Fruit fly (Drosophila melanogaster) whole organism, embryonic: ENCODE measurements around the gene GatB.

Experiments
- CG10321 ChIP-seq: fragments of 200-800 bp; sonication (Bioruptor generic); IDR thresholded peaks from 2 replicates; pipeline ENCODE4 v1.3.6; 2022; ENCODE audit warnings: missing biosample characterization, missing genetic modification characterization
- CG10431 ChIP-seq: fragments of 200-800 bp; sonication (Bioruptor generic); optimal IDR thresholded peaks from 3 replicates; lab custom pipeline; 2018; ENCODE audit warnings: missing biosample characterization, mild to moderate bottlenecking, missing genetic modification characterization
- CG10979 ChIP-seq: fragments of 200-800 bp; sonication (Bioruptor generic); optimal IDR thresholded peaks from 2 replicates; lab custom pipeline; 2018; ENCODE audit warnings: missing biosample characterization, mild to moderate bottlenecking, missing genetic modification characterization, moderate library complexity
- CG11093 ChIP-seq: fragments of 200-800 bp; sonication (Bioruptor generic); IDR thresholded peaks from 3 replicates; pipeline ENCODE4 v1.3.6; 2022; ENCODE audit warnings: missing biosample characterization, missing genetic modification characterization
- CG13296 ChIP-seq: fragments of 200-800 bp; sonication (Bioruptor generic); optimal IDR thresholded peaks from 3 replicates; lab custom pipeline; 2018; ENCODE audit warnings: missing biosample characterization, mild to moderate bottlenecking, missing genetic modification characterization
- CG14710 ChIP-seq: fragments of 200-800 bp; sonication (Bioruptor generic); optimal IDR thresholded peaks from 3 replicates; lab custom pipeline; 2019; ENCODE audit warnings: missing biosample characterization, mild to moderate bottlenecking, missing genetic modification characterization, moderate library complexity
- CG14965 ChIP-seq: fragments of 200-800 bp; sonication (Bioruptor generic); optimal IDR thresholded peaks from 2 replicates; lab custom pipeline; 2016; ENCODE audit warnings: missing biosample characterization, missing genetic modification characterization, borderline replicate concordance
- CG15696 ChIP-seq: fragments of 200-800 bp; sonication (Bioruptor generic); optimal IDR thresholded peaks from 2 replicates; lab custom pipeline; 2019; ENCODE audit warnings: missing biosample characterization, mild to moderate bottlenecking, missing genetic modification characterization, moderate library complexity
- CG16779 ChIP-seq: fragments of 200-800 bp; sonication (Bioruptor generic); IDR thresholded peaks from 2 replicates; pipeline ENCODE4 v1.3.6; 2022; ENCODE audit warnings: missing biosample characterization, missing genetic modification characterization
- CG17361 ChIP-seq: fragments of 200-800 bp; sonication (Bioruptor generic); IDR thresholded peaks from 3 replicates; pipeline ENCODE4 v1.3.6; 2022; ENCODE audit warnings: missing biosample characterization, missing genetic modification characterization
- CG1832 ChIP-seq: fragments of 200-800 bp; sonication (Bioruptor generic); optimal IDR thresholded peaks from 2 replicates; lab custom pipeline; 2017; ENCODE audit warnings: missing biosample characterization, mild to moderate bottlenecking, missing genetic modification characterization, inconsistent platforms
- CG2889 ChIP-seq: fragments of 200-800 bp; sonication (Bioruptor generic); IDR thresholded peaks from 3 replicates; pipeline ENCODE4 v1.3.6; 2022; ENCODE audit warnings: missing biosample characterization, missing genetic modification characterization
- CG3838 ChIP-seq: fragments of 200-800 bp; sonication (Bioruptor generic); optimal IDR thresholded peaks from 3 replicates; lab custom pipeline; 2016; ENCODE audit warnings: missing biosample characterization, missing genetic modification characterization
- CG4328 ChIP-seq: fragments of 200-800 bp; sonication (Bioruptor generic); optimal IDR thresholded peaks from 3 replicates; lab custom pipeline; 2017; ENCODE audit warnings: missing biosample characterization, missing genetic modification reagents, missing genetic modification characterization
- CG4730 ChIP-seq: fragments of 200-800 bp; sonication (Bioruptor generic); IDR thresholded peaks from 2 replicates; pipeline ENCODE4 v1.3.6; 2022; ENCODE audit warnings: missing biosample characterization, missing genetic modification characterization
- CG6272 ChIP-seq: fragments of 200-800 bp; sonication (Bioruptor generic); IDR thresholded peaks from 2 replicates; pipeline ENCODE4 v1.3.6; 2022; ENCODE audit warnings: missing biosample characterization, missing genetic modification characterization
- CG7271 ChIP-seq: fragments of 200-800 bp; sonication (Bioruptor generic); optimal IDR thresholded peaks from 2 replicates; lab custom pipeline; 2018; ENCODE audit warnings: missing biosample characterization, mild to moderate bottlenecking, missing genetic modification characterization, moderate library complexity
- CG7839 ChIP-seq: fragments of 200-800 bp; sonication (Bioruptor generic); optimal IDR thresholded peaks from 3 replicates; lab custom pipeline; 2018; ENCODE audit warnings: missing biosample characterization, mild to moderate bottlenecking, missing genetic modification characterization, moderate library complexity
- CG8924 ChIP-seq: fragments of 200-800 bp; optimal IDR thresholded peaks from 3 replicates; lab custom pipeline; 2019; ENCODE audit warnings: missing biosample characterization, mild to moderate bottlenecking, missing genetic modification characterization, moderate library complexity
- CHES-1-like ChIP-seq: fragments of 200-800 bp; sonication (Bioruptor generic); optimal IDR thresholded peaks from 2 replicates; lab custom pipeline; 2016; ENCODE audit warnings: missing biosample characterization, missing genetic modification characterization
- CTCF ChIP-seq: fragments of 200-800 bp; sonication (Bioruptor generic); optimal IDR thresholded peaks from 2 replicates; lab custom pipeline; 2017; ENCODE audit warnings: missing biosample characterization, mild to moderate bottlenecking, missing genetic modification characterization, moderate library complexity
- CrebB ChIP-seq: fragments of 200-800 bp; sonication (Bioruptor generic); optimal IDR thresholded peaks from 3 replicates; lab custom pipeline; 2018; ENCODE audit warnings: missing biosample characterization, mild to moderate bottlenecking, missing genetic modification characterization
- Doc3 ChIP-seq: fragments of 200-800 bp; sonication (Bioruptor generic); IDR thresholded peaks from 3 replicates; pipeline ENCODE4 v1.3.6; 2022; ENCODE audit warnings: missing biosample characterization, missing genetic modification characterization; ENCODE audit not compliant: partially characterized antibody
- Dref ChIP-seq: fragments of 200-800 bp; sonication (Bioruptor generic); IDR thresholded peaks from 2 replicates; pipeline ENCODE4 v1.3.6; 2022; ENCODE audit warnings: missing biosample characterization, missing genetic modification characterization
- Fer2 ChIP-seq: fragments of 200-800 bp; sonication (Bioruptor generic); optimal IDR thresholded peaks from 2 replicates; lab custom pipeline; 2018; ENCODE audit warnings: missing biosample characterization, mild to moderate bottlenecking, missing genetic modification characterization, moderate library complexity
- Fer3 ChIP-seq: fragments of 200-800 bp; sonication (Bioruptor generic); optimal IDR thresholded peaks from 2 replicates; lab custom pipeline; 2018; ENCODE audit warnings: missing biosample characterization, mild to moderate bottlenecking, missing genetic modification characterization, moderate library complexity
- HLH3B ChIP-seq: fragments of 200-800 bp; sonication (Bioruptor generic); IDR thresholded peaks from 2 replicates; pipeline ENCODE4 v1.3.6; 2022; ENCODE audit warnings: missing biosample characterization, missing genetic modification characterization
- Hr39 ChIP-seq: fragments of >200 bp; optimal IDR thresholded peaks from 2 replicates; lab custom pipeline; 2017
- Hsf ChIP-seq: fragments of 200-800 bp; sonication (Bioruptor generic); optimal IDR thresholded peaks from 3 replicates; lab custom pipeline; 2016; ENCODE audit warnings: missing biosample characterization, missing genetic modification characterization
- MESR4 ChIP-seq: fragments of 200-800 bp; sonication (Bioruptor generic); optimal IDR thresholded peaks from 2 replicates; lab custom pipeline; 2018; ENCODE audit warnings: missing biosample characterization, mild to moderate bottlenecking, missing genetic modification characterization, moderate library complexity
- Meics ChIP-seq: fragments of 200-800 bp; sonication (Bioruptor generic); optimal IDR thresholded peaks from 2 replicates; lab custom pipeline; 2017; ENCODE audit warnings: missing biosample characterization, mild to moderate bottlenecking, missing genetic modification characterization
- NFAT ChIP-seq: fragments of 200-800 bp; sonication (Bioruptor generic); IDR thresholded peaks from 2 replicates; pipeline ENCODE4 v1.3.6; 2022; ENCODE audit warnings: missing biosample characterization, missing genetic modification characterization
- Ravus ChIP-seq: fragments of 200-800 bp; sonication (Bioruptor generic); IDR thresholded peaks from 2 replicates; pipeline ENCODE4 v1.3.6; 2022; ENCODE audit warnings: missing biosample characterization, missing genetic modification characterization
- Rx ChIP-seq: fragments of 200-800 bp; sonication (Bioruptor generic); IDR thresholded peaks from 2 replicates; pipeline ENCODE4 v1.3.6; 2022; ENCODE audit warnings: missing biosample characterization, missing genetic modification characterization
- abd-A ChIP-seq: fragments of 200-800 bp; sonication (Bioruptor generic); optimal IDR thresholded peaks from 3 replicates; lab custom pipeline; 2019; ENCODE audit warnings: missing biosample characterization, mild to moderate bottlenecking, missing genetic modification characterization, moderate library complexity
- cas ChIP-seq: fragments of 200-800 bp; sonication (Bioruptor generic); IDR thresholded peaks from 2 replicates; pipeline ENCODE4 v1.3.6; 2022; ENCODE audit warnings: missing biosample characterization, missing genetic modification characterization
- dpn ChIP-seq, 2 experiments: fragments of 200-800 bp; sonication (Bioruptor generic); optimal IDR thresholded peaks; 3 replicates each; lab custom pipeline; 2016; ENCODE audit warnings: missing biosample characterization in 2 of 2, missing genetic modification characterization in 2 of 2
- fu2 ChIP-seq: fragments of 200-800 bp; sonication (Bioruptor generic); optimal IDR thresholded peaks from 2 replicates; lab custom pipeline; 2016; ENCODE audit warnings: missing biosample characterization, missing genetic modification characterization
- gce ChIP-seq: fragments of 200-800 bp; sonication (Bioruptor generic); IDR thresholded peaks from 3 replicates; pipeline ENCODE4 v1.3.6; 2022; ENCODE audit warnings: missing biosample characterization, missing genetic modification characterization
- gcm2 ChIP-seq: fragments of 200-800 bp; sonication (Bioruptor generic); optimal IDR thresholded peaks from 2 replicates; lab custom pipeline; 2016; ENCODE audit warnings: missing biosample characterization, missing genetic modification characterization
- gem ChIP-seq: fragments of 200-800 bp; sonication (Bioruptor generic); optimal IDR thresholded peaks from 2 replicates; lab custom pipeline; 2019; ENCODE audit warnings: missing biosample characterization, mild to moderate bottlenecking, missing genetic modification characterization, moderate library complexity
- gro ChIP-seq: fragments of 200-800 bp; sonication (Bioruptor generic); optimal IDR thresholded peaks from 2 replicates; lab custom pipeline; 2016; ENCODE audit warnings: missing biosample characterization, missing genetic modification characterization
- ind ChIP-seq: fragments of 200-800 bp; sonication (Bioruptor generic); optimal IDR thresholded peaks from 3 replicates; lab custom pipeline; 2016; ENCODE audit warnings: missing biosample characterization, missing genetic modification characterization
- jumu ChIP-seq: fragments of 200-800 bp; sonication (Bioruptor generic); optimal IDR thresholded peaks from 3 replicates; lab custom pipeline; 2016; ENCODE audit warnings: missing biosample characterization, missing genetic modification characterization
- pum ChIP-seq: fragments of 200-800 bp; sonication (Bioruptor generic); optimal IDR thresholded peaks from 2 replicates; lab custom pipeline; 2016; ENCODE audit warnings: missing biosample characterization, missing genetic modification characterization
- ranshi ChIP-seq: fragments of 200-800 bp; sonication (Bioruptor generic); IDR thresholded peaks from 2 replicates; pipeline ENCODE4 v1.3.6; 2022; ENCODE audit warnings: missing biosample characterization, missing genetic modification characterization
- sim ChIP-seq: fragments of 200-800 bp; sonication (Bioruptor generic); IDR thresholded peaks from 2 replicates; pipeline ENCODE4 v1.3.6; 2022; ENCODE audit warnings: missing biosample characterization, missing genetic modification characterization
- sisA ChIP-seq: fragments of 200-800 bp; sonication (Bioruptor generic); IDR thresholded peaks from 2 replicates; pipeline ENCODE4 v1.3.6; 2022; ENCODE audit warnings: missing biosample characterization, missing genetic modification characterization
- slp2 ChIP-seq: fragments of 200-800 bp; sonication (Bioruptor generic); optimal IDR thresholded peaks from 2 replicates; lab custom pipeline; 2016; ENCODE audit warnings: missing biosample characterization, missing genetic modification characterization
- sna ChIP-seq: fragments of 200-800 bp; sonication (Bioruptor generic); IDR thresholded peaks from 2 replicates; pipeline ENCODE4 v1.3.6; 2022; ENCODE audit warnings: missing biosample characterization, missing genetic modification characterization; ENCODE audit not compliant: partially characterized antibody
- usp ChIP-seq: fragments of >200 bp; optimal IDR thresholded peaks from 2 replicates; lab custom pipeline; 2017; ENCODE audit warnings: missing biosample characterization, missing genetic modification characterization

Gene GatB

dm6 chr3R:24163556-24164022, 33.5 kb upstream of the GatB start, which contains the start of gene Apc2 (continued):
- TF ChIP-seq gro (no peak), MESR4 (no peak), abd-A (tag; lab: Kevin White, UChicago) (no peak), sim (GFP tag; lab: Robert Waterston, UW) (no peak), CG6272 (GFP tag; lab: Robert Waterston, UW) (no peak), pum (GFP tag; lab: Kevin White, UChicago) (peak; percentile 21), CG11093 (GFP tag; lab: Robert Waterston, UW) (peak; percentile 37; the same call in 1 of the 3 replicates), CG8924 (tag; lab: Kevin White, UChicago) (peak; percentile 65), CG3838 (GFP tag; lab: Kevin White, UChicago) (peak; percentile 25), dpn (GFP tag; optimal IDR thresholded peaks at IDR 0.05; lab: Kevin White, UChicago) (peak; percentile 34 to 61), CG7839 (tag; lab: Kevin White, UChicago) (peak; percentile 74), cas (GFP tag; lab: Robert Waterston, UW) (no peak), Fer3 (tag; lab: Kevin White, UChicago) (peak; percentile 69), gce (0 out of 3 replicates have a peak, but pooled peaks have one; percentile 8), Ravus (GFP tag; lab: Robert Waterston, UW) (no peak), ranshi (GFP tag; lab: Robert Waterston, UW) (peak; percentile 60; the same call in 1 of the 2 replicates), CG16779 (no peak), CG14965 (GFP tag; lab: Kevin White, UChicago) (no peak), CG1832 (GFP tag; lab: Kevin White, UChicago) (no peak), CG10431 (GFP tag; lab: Kevin White, UChicago) (no peak), gem (tag; lab: Kevin White, UChicago) (peak; percentile 80), sna (GFP tag; lab: Robert Waterston, UW) (no peak), sisA (GFP tag; lab: Robert Waterston, UW) (peak; percentile 66), HLH3B (peak; percentile 57; the same call in 1 of the 2 replicates), ind (GFP tag; lab: Kevin White, UChicago) (peak; percentile 36), Hr39 (lab: Kevin White, UChicago) (no peak), usp (GFP tag; lab: Kevin White, UChicago) (no peak), jumu (GFP tag; lab: Kevin White, UChicago) (no peak), Fer2 (tag; lab: Kevin White, UChicago) (peak; percentile 42), CG14710 (peak; percentile 80), CG4730 (GFP tag; lab: Robert Waterston, UW) (0 out of 2 replicates have a peak, but pooled peaks have one; percentile 13), fu2 (no peak), CG10321 (GFP tag; lab: Robert Waterston, UW) (0 out of 2 replicates have a peak, but pooled peaks have one; percentile 21), slp2 (GFP tag; lab: Kevin White, UChicago) (peak; percentile 24), gcm2 (GFP tag; lab: Kevin White, UChicago) (no peak), CTCF (GFP tag; lab: Kevin White, UChicago) (no peak), CHES-1-like (GFP tag; lab: Kevin White, UChicago) (no peak), Hsf (GFP tag; lab: Kevin White, UChicago) (peak; percentile 52), CG4328 (GFP tag; lab: Kevin White, UChicago) (no peak), NFAT (peak; percentile 51; the same call in 1 of the 2 replicates), Rx (GFP tag; lab: Robert Waterston, UW) (peak; percentile 58), CG15696 (tag; lab: Kevin White, UChicago) (peak; percentile 61), CrebB (tag; lab: Kevin White, UChicago) (no peak), CG2889 (0 out of 3 replicates have a peak, but pooled peaks have one; percentile 11), CG7271 (tag; lab: Kevin White, UChicago) (no peak), Meics (GFP tag; lab: Kevin White, UChicago) (peak; percentile 63), CG13296 (GFP tag; lab: Kevin White, UChicago) (peak; percentile 41), Doc3 (GFP tag; lab: Robert Waterston, UW) (peak; percentile 57), CG10979 (tag; lab: Kevin White, UChicago) (peak; percentile 62), Dref (GFP tag; lab: Robert Waterston, UW) (0 out of 2 replicates have a peak, but pooled peaks have one; percentile 31), CG17361 (GFP tag; lab: Robert Waterston, UW) (peak; percentile 85)
